Worm (Caenorhabditis elegans) whole organism, early embryonic: ENCODE results near the gene fbxa-59.

ENCODE experiments used
- B0310.2 ChIP-seq: sonication (generic microtip); optimal IDR thresholded peaks from 2 replicates; lab custom pipeline; 2016; ENCODE audit warnings: mild to moderate bottlenecking, missing genetic modification characterization, missing compliant biosample characterization
- F13C5.2 ChIP-seq: sonication (generic microtip); optimal IDR thresholded peaks from 2 replicates; lab custom pipeline; 2017; ENCODE audit warnings: mild to moderate bottlenecking, missing genetic modification characterization, inconsistent platforms, missing compliant biosample characterization
- aly-1 ChIP-seq: sonication (generic microtip); optimal IDR thresholded peaks from 2 replicates; lab custom pipeline; 2016; ENCODE audit warnings: missing genetic modification characterization, missing compliant biosample characterization
- ama-1 ChIP-seq: fragments of 150-350 bp; optimal IDR thresholded peaks from 2 replicates; lab custom pipeline; 2014
- ceh-13 ChIP-seq: fragments of 200-800 bp; sonication (Bioruptor generic); optimal IDR thresholded peaks from 2 replicates; lab custom pipeline; 2018; ENCODE audit warnings: mild to moderate bottlenecking, missing genetic modification characterization, missing compliant biosample characterization
- ceh-36 ChIP-seq: sonication (generic microtip); optimal IDR thresholded peaks from 2 replicates; lab custom pipeline; 2016; ENCODE audit warnings: missing genetic modification characterization, inconsistent platforms, missing compliant biosample characterization
- ets-7 ChIP-seq: sonication (generic microtip); optimal IDR thresholded peaks from 2 replicates; lab custom pipeline; 2016; ENCODE audit warnings: missing genotype, missing genetic modification characterization, missing compliant biosample characterization
- flt-1 ChIP-seq: fragments of 200-800 bp; sonication (Bioruptor generic); IDR thresholded peaks from 2 replicates; pipeline ENCODE4 v1.3.6; 2022; ENCODE audit warnings: missing genetic modification characterization, missing compliant biosample characterization
- hmbx-1 ChIP-seq: sonication (generic microtip); optimal IDR thresholded peaks from 2 replicates; lab custom pipeline; 2016; ENCODE audit warnings: mild to moderate bottlenecking, missing genetic modification characterization, missing compliant biosample characterization
- hmg-4 ChIP-seq: fragments of 200-800 bp; sonication (Bioruptor generic); optimal IDR thresholded peaks from 2 replicates; lab custom pipeline; 2018; ENCODE audit warnings: mild to moderate bottlenecking, missing genetic modification characterization, missing compliant biosample characterization
- hnd-1 ChIP-seq: sonication (generic microtip); optimal IDR thresholded peaks from 2 replicates; lab custom pipeline; 2016; ENCODE audit warnings: missing genetic modification characterization, missing compliant biosample characterization
- pes-1 ChIP-seq: fragments of 200-800 bp; sonication (Bioruptor generic); IDR thresholded peaks from 2 replicates; pipeline ENCODE4 v1.3.6; 2022; ENCODE audit warnings: missing genetic modification reagents, missing genetic modification characterization, missing compliant biosample characterization
- scrt-1 ChIP-seq: fragments of 200-800 bp; sonication (Bioruptor generic); IDR thresholded peaks from 2 replicates; pipeline ENCODE4 v1.3.6; 2022; ENCODE audit warnings: missing genetic modification characterization, missing compliant biosample characterization
- sea-1 ChIP-seq: fragments of 200-800 bp; sonication (Bioruptor generic); conservative IDR thresholded peaks from 2 replicates; pipeline ENCODE4 v1.3.6; 2022; ENCODE audit warnings: missing genetic modification characterization, missing compliant biosample characterization
- tbx-11 ChIP-seq: fragments of 200-800 bp; sonication (Bioruptor generic); IDR thresholded peaks from 2 replicates; pipeline ENCODE4 v1.3.6; 2022; ENCODE audit warnings: missing genetic modification characterization, missing compliant biosample characterization
- tbx-37 ChIP-seq: fragments of 200-800 bp; sonication (Bioruptor generic); conservative IDR thresholded peaks from 2 replicates; pipeline ENCODE4 v1.3.6; 2022; ENCODE audit warnings: missing genetic modification reagents, missing genetic modification characterization, missing compliant biosample characterization
- tra-4 ChIP-seq: sonication (generic microtip); optimal IDR thresholded peaks from 2 replicates; lab custom pipeline; 2017; ENCODE audit warnings: missing genetic modification characterization, missing compliant biosample characterization

fbxa-59 gene

DNA sequence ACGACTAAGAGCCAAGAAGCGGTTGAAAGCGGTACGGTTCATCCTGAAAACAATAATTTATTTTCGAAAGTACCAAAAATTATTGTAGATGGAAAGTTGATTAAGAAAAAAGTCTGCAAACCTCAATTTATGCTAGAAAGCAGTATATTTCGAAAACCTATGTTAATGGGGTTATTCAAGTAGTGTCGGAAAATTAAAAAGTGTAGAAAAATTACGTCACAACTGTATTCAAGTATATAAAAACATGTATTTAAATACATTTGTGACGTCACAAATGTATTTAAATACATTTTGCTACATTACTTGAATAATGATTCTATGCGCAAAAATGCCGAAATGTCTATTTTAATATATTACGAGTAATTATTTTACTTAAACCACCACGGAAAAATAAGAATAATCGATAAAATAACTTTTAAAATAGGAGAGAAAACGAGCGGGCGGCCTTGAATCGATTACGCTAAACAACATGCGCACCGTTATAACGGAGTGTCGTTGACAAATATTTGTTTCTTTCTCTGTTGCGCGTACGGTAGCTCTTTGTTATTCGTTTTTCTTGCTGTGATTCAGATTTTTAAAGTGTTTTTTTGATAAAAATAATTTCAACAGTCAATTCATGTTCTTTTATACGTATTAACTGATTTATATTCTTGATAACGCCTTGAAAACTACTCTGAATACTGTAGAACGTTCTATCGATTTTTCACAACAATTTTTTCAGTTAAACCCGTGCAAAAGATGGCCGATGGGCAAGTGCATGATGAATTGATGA lies 32.5 kb downstream of the fbxa-59 start, which contains the start of the genes F23H11.5 and bra-2:
TSS of gene F23H11.5 (minus strand) at position 51 of the 772 bp plus-strand sequence.
TSS of gene bra-2 (plus strand) at position 722 of the 772 bp plus-strand sequence.
- TF ChIP-seq ceh-36 (tag; lab: Kevin White, UChicago) (no peak), hmg-4 (GFP tag; lab: Kevin White, UChicago) (no peak), ama-1 (no peak), F13C5.2 (no peak), aly-1 (tag; lab: Kevin White, UChicago) (no peak)

DNA sequence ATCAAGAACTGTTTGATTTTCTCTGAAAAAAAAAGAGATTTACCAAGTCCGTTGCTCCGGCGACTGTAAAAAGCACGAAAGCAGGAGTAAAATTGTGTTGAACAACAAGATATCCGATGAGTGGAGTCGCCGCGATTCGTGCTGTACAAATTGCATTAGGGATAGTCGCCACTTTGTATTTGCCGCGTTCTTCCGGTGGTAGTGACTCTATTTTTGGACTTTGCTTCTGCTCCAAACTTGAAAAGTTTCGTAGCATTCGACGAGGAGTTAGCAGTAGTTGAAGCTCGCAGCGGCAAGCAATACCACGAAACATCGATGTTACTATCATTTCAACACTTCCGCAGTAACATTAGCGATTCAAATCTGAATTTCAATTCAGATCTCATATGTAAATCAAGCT lies 33.7 kb downstream of the fbxa-59 start, which contains the start of gene crls-1:
TSS of gene crls-1 (minus strand) at position 363 of the 400 bp plus-strand sequence.
- TF ChIP-seq hnd-1 (tag; lab: Kevin White, UChicago) (no peak), sea-1 (GFP tag; lab: Robert Waterston, UW) (no peak), ama-1 (no peak), ceh-13 (GFP tag; lab: Kevin White, UChicago) (no peak), hmg-4 (GFP tag; lab: Kevin White, UChicago) (no peak), pes-1 (GFP tag; lab: Robert Waterston, UW) (no peak), B0310.2 (no peak), ets-7 (tag; lab: Kevin White, UChicago) (no peak), tbx-11 (GFP tag; lab: Robert Waterston, UW) (no peak), tbx-37 (GFP tag; lab: Robert Waterston, UW) (no peak), flt-1 (GFP tag; lab: Robert Waterston, UW) (no peak), F13C5.2 (no peak), tra-4 (tag; lab: Kevin White, UChicago) (no peak), hmbx-1 (tag; lab: Kevin White, UChicago) (no peak), ceh-36 (tag; lab: Kevin White, UChicago) (no peak), scrt-1 (GFP tag; lab: Robert Waterston, UW) (no peak), aly-1 (tag; lab: Kevin White, UChicago) (no peak)

DNA sequence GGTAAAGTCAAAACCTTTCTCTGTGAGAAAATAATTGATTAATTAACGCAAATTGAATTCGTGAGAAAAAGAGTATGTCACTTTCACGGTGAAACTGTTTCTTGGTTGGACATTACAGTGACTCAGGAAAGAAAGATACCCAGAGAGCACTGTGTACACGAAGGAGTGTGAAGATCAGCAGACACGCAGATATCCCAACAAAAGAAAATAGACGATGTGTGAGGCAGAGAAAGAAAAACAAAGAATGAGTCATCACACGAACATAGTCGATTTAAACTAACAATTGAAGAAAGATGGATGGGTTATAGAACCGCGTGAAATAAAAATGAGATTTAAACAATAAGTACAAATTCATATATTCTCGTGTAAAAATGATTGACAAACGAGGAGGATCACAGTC lies 35.3 kb downstream of the fbxa-59 start:
- TF ChIP-seq B0310.2: no peak
- no peak for TF ChIP-seq tra-4 (tag; lab: Kevin White, UChicago)
- TF ChIP-seq hmg-4 (GFP tag; lab: Kevin White, UChicago): no peak
- TF ChIP-seq scrt-1 (GFP tag; lab: Robert Waterston, UW): no peak
- no peak for TF ChIP-seq flt-1 (GFP tag; lab: Robert Waterston, UW)
- TF ChIP-seq ceh-36 (tag; lab: Kevin White, UChicago): no peak
- TF ChIP-seq hmbx-1 (tag; lab: Kevin White, UChicago): no peak
- no peak for TF ChIP-seq pes-1 (GFP tag; lab: Robert Waterston, UW)
- no peak for TF ChIP-seq ama-1
- TF ChIP-seq ceh-13 (GFP tag; lab: Kevin White, UChicago): no peak
- TF ChIP-seq tbx-11 (GFP tag; lab: Robert Waterston, UW): no peak
- TF ChIP-seq tbx-37 (GFP tag; lab: Robert Waterston, UW): no peak
- TF ChIP-seq ets-7 (tag; lab: Kevin White, UChicago): no peak
- no peak for TF ChIP-seq hnd-1 (tag; lab: Kevin White, UChicago)
- no peak for TF ChIP-seq F13C5.2

DNA sequence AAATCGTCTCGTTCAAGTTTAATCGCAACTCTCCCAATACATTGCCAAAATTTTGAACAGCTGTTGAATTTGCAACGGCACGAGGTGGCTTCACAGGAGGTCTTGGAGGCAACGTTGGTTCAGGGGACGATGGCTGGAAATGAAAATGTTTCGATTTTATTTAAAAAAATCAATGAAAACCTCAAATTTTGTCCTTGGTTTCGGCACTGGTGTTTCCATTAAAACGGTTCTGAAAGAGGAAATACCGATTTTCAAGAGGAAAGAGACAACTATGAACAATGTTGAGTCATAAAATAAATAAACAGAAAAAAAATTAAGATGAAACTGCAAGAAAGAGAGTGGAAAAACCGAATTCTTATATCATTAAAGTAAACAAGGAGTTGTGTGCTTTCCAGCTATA lies 36.0 kb downstream of the fbxa-59 start, which contains the start of gene F23H11.4:
TSS of gene F23H11.4 (minus strand) at position 229 of the 400 bp plus-strand sequence.
- TF ChIP-seq ceh-36 (tag; lab: Kevin White, UChicago): no peak
- no peak for TF ChIP-seq ama-1
- no peak for TF ChIP-seq ets-7 (tag; lab: Kevin White, UChicago)
- no peak for TF ChIP-seq flt-1 (GFP tag; lab: Robert Waterston, UW)
- TF ChIP-seq tbx-11 (GFP tag; lab: Robert Waterston, UW): no peak

DNA sequence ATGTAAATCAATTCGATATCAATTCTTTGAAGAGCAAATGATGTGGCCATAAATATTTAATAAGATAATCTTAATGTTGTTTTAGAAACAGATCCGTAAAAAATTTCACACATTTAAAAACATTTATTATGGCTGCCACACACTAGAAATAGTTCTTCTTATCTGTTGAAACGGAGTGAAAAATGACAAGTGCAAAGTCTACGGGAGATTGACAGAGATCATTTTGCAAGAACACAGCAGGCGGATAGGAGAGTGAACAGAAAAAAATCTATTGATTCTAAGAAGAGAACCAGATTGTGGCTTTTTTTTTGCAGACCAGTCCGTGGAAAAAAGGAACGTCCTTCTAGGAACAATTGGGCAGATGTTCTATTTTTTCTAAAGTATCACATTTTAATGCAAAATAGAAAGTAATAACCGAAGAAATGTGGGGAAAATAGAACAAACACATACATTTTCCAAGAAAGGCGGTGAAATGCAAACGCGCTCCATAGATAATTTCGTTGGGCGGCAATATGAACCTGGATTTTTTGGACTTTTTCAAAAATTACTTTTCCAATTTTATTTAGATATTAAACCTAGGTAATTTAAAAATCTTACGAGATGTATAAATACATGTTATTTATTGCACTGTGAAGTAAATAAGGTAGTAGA lies 41.6 kb downstream of the fbxa-59 start:
- TF ChIP-seq sea-1 (GFP tag; lab: Robert Waterston, UW): no peak

DNA sequence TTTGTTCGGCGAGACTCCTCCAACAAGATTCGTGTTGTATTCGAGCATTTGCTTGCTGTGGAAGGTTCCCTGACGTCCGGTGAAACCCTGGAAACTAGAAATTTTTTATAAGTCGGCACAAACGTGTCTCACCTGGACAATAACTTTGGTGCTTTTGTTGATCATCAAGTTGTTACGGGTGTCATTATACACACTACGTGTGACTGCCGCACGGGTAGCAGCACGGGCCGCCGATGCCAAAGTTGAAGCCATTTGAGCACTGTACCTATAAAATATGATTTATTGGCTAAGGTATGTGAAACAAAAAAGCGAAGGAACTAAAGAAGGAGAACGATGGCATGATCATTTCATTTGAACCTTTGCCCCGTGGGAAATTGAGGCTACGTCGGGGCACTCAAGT lies 42.1 kb downstream of the fbxa-59 start, which contains the start of gene sucl-2:
TSS of gene sucl-2 (minus strand) at position 265 of the 400 bp plus-strand sequence.
- TF ChIP-seq ama-1 (no peak), hmbx-1 (tag; lab: Kevin White, UChicago) (no peak), tra-4 (tag; lab: Kevin White, UChicago) (no peak), aly-1 (tag; lab: Kevin White, UChicago) (no peak), flt-1 (GFP tag; lab: Robert Waterston, UW) (no peak), tbx-37 (GFP tag; lab: Robert Waterston, UW) (no peak), ceh-13 (GFP tag; lab: Kevin White, UChicago) (no peak), ceh-36 (tag; lab: Kevin White, UChicago) (no peak)

DNA sequence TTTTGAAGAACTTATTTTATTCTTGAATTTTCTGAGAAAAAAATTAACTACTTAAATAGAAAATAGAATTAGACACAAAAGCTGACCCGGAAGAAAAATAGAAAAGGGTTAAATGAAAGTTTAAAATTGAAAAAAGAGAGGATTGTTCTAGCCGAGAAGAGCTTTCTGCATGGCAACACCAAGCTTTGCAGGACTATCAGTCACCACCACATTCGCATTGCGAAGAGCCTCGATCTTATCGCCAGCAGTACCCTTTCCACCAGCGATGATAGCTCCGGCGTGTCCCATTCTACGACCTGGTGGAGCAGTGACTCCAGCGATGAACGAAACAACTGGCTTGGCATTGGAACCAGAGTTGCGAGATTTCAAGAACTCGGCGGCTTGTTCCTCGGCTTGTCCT lies 43.1 kb downstream of the fbxa-59 start:
- TF ChIP-seq ceh-13 (GFP tag; lab: Kevin White, UChicago) (no peak), tbx-11 (GFP tag; lab: Robert Waterston, UW) (no peak), aly-1 (tag; lab: Kevin White, UChicago) (no peak), tbx-37 (GFP tag; lab: Robert Waterston, UW) (no peak)
